Worm (Caenorhabditis elegans): ENCODE measurements around the gene fbxb-82.

ce11 chrIII:120199-120598 is 22.8 kb downstream of the fbxb-82 start, which contains the start of gene pals-24:
- no peak for TF ChIP-seq fkh-10 (GFP tag; optimal IDR thresholded peaks at IDR 0.05)
- TF ChIP-seq aly-2 (tag; optimal IDR thresholded peaks at IDR 0.05), result no peak
- TF ChIP-seq lin-39 (tag; optimal IDR thresholded peaks at IDR 0.05), result no peak
- no peak for TF ChIP-seq nhr-237 (tag; optimal IDR thresholded peaks at IDR 0.05)
- TF ChIP-seq mml-1 (tag; optimal IDR thresholded peaks at IDR 0.05), result no peak
- TF ChIP-seq unc-39 (tag; optimal IDR thresholded peaks at IDR 0.05), result no peak
- TF ChIP-seq ama-1 (optimal IDR thresholded peaks at IDR 0.05), result no peak
- TF ChIP-seq ztf-4 (tag; optimal IDR thresholded peaks at IDR 0.05), result no peak
- no peak for TF ChIP-seq egl-27 (tag; optimal IDR thresholded peaks at IDR 0.05)
